Worm (Caenorhabditis elegans): ENCODE measurements around the gene srx-135.

- TF ChIP-seq unc-62 (GFP tag; optimal IDR thresholded peaks at IDR 0.05) (no peak), lin-13 (tag; optimal IDR thresholded peaks at IDR 0.05) (no peak), tbx-8 (GFP tag; optimal IDR thresholded peaks at IDR 0.05) (no peak), mab-5 (tag; optimal IDR thresholded peaks at IDR 0.05) (no peak), snpc-4 (tag; optimal IDR thresholded peaks at IDR 0.05) (no peak), lsy-2 (tag; optimal IDR thresholded peaks at IDR 0.05) (no peak), elt-3 (tag; optimal IDR thresholded peaks at IDR 0.05) (no peak), mep-1 (tag; optimal IDR thresholded peaks at IDR 0.05) (no peak), nhr-76 (tag; optimal IDR thresholded peaks at IDR 0.05) (no peak), elt-1 (tag; optimal IDR thresholded peaks at IDR 0.05; ENCODE audit: borderline replicate concordance, insufficient read depth) (no peak)
Observed at ce11 chrV:13908120-13908915, 49.3 kb downstream of the srx-135 start.
